Worm (Caenorhabditis elegans): ENCODE measurements around the gene H03A11.2.

The H03A11.2 gene

DNA sequence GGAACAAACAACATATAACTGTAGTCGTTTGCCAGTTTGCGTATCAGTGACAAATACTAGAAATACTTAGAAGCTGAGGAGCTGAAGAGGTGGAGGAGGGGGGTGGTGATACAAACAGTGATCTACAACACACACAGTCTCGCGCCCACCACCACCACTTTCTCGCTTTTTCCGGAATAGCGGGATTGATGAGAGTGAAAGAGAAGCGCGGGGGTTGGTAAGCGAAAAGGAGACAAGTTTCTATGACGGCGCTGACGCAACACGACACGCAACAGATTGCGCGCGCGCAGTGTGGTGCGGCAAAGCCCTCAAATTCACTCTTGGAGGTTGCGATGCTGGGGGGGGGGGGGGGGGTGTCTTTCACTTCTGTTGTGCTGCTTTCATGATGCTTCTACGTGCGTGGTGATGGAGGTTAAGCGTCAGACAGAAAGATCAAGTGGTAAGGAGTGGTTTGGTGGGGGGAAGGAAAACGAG lies 47.3 kb upstream of the H03A11.2 start, which contains the start of gene kin-20:
kin-20 (minus strand) TSS at position 51 of the 474 bp plus-strand sequence.
- TF ChIP-seq snpc-4 (tag; optimal IDR thresholded peaks at IDR 0.05) (no peak), ceh-39 (tag; optimal IDR thresholded peaks at IDR 0.05) (no peak), blmp-1 (tag; optimal IDR thresholded peaks at IDR 0.05) (peak; percentile 44), elt-1 (tag; optimal IDR thresholded peaks at IDR 0.05; ENCODE audit: borderline replicate concordance, insufficient read depth) (no peak), flh-1 (GFP tag; optimal IDR thresholded peaks at IDR 0.05) (no peak), mls-2 (tag; optimal IDR thresholded peaks at IDR 0.05) (peak; percentile 60), tbx-8 (GFP tag; optimal IDR thresholded peaks at IDR 0.05) (no peak), mep-1 (tag; optimal IDR thresholded peaks at IDR 0.05) (no peak), sptf-1 (tag; optimal IDR thresholded peaks at IDR 0.05) (peak; percentile 61), ces-1 (GFP tag; optimal IDR thresholded peaks at IDR 0.05) (no peak), M03D4.4 (tag; optimal IDR thresholded peaks at IDR 0.05) (peak; percentile 43), lin-13 (tag; optimal IDR thresholded peaks at IDR 0.05) (no peak), unc-120 (tag; optimal IDR thresholded peaks at IDR 0.05; ENCODE audit: poor library complexity, severe bottlenecking) (no peak), sem-2 (GFP tag; optimal IDR thresholded peaks at IDR 0.05) (no peak), nhr-28 (tag; optimal IDR thresholded peaks at IDR 0.05) (no peak), mab-5 (tag; optimal IDR thresholded peaks at IDR 0.05) (no peak), ceh-83 (GFP tag; optimal IDR thresholded peaks at IDR 0.05) (no peak), ceh-43 (GFP tag; optimal IDR thresholded peaks at IDR 0.05) (no peak), cnd-1 (tag; optimal IDR thresholded peaks at IDR 0.05) (peak; percentile 10), nhr-76 (tag; optimal IDR thresholded peaks at IDR 0.05) (no peak), drap-1 (GFP tag; optimal IDR thresholded peaks at IDR 0.05) (no peak), elt-3 (tag; optimal IDR thresholded peaks at IDR 0.05) (no peak), bed-3 (GFP tag; optimal IDR thresholded peaks at IDR 0.05) (no peak), nhr-2 (tag; optimal IDR thresholded peaks at IDR 0.05) (no peak), nhr-12 (tag; optimal IDR thresholded peaks at IDR 0.05) (no peak), lin-32 (GFP tag; optimal IDR thresholded peaks at IDR 0.05) (no peak), unc-62 (GFP tag; optimal IDR thresholded peaks at IDR 0.05) (no peak), ztf-11 (tag; optimal IDR thresholded peaks at IDR 0.05) (no peak), ham-2 (GFP tag; optimal IDR thresholded peaks at IDR 0.05) (peak; percentile 82), unc-39 (tag; optimal IDR thresholded peaks at IDR 0.05) (no peak), lsy-2 (tag; optimal IDR thresholded peaks at IDR 0.05) (no peak), pha-4 (tag; optimal IDR thresholded peaks at IDR 0.05) (no peak), zip-8 (tag; optimal IDR thresholded peaks at IDR 0.05) (peak; percentile 81), nhr-237 (tag; optimal IDR thresholded peaks at IDR 0.05) (peak; percentile 0), hlh-1 (tag; optimal IDR thresholded peaks at IDR 0.05) (no peak)

DNA sequence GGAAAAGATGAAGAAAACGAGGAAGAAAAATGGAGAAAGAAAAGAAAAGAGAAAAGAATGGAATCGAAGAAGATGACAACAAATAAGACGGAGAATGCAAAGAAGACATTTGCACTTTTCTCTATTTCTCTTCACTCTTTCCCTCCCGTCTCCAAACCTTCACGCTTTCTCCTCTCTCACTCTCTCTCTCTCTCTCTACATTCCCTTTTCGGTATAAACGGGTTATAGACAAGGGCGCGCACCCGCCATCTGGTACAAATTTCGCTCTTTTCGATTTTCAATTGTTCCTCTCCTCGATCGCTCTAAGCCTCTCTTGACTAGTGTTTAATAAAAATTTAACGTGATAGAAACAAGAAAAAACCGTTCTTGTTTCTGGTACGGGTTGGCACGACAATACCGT lies 46.3 kb upstream of the H03A11.2 start:
- TF ChIP-seq blmp-1 (tag; optimal IDR thresholded peaks at IDR 0.05) (peak; percentile 96), elt-3 (tag; optimal IDR thresholded peaks at IDR 0.05) (peak; percentile 29), zip-8 (tag; optimal IDR thresholded peaks at IDR 0.05) (no peak), tbx-8 (GFP tag; optimal IDR thresholded peaks at IDR 0.05) (no peak), lin-13 (tag; optimal IDR thresholded peaks at IDR 0.05) (no peak), unc-39 (tag; optimal IDR thresholded peaks at IDR 0.05) (no peak), ham-2 (GFP tag; optimal IDR thresholded peaks at IDR 0.05) (no peak), hlh-1 (tag; optimal IDR thresholded peaks at IDR 0.05) (peak; percentile 5), nhr-12 (tag; optimal IDR thresholded peaks at IDR 0.05) (no peak), ceh-39 (tag; optimal IDR thresholded peaks at IDR 0.05) (no peak), unc-62 (GFP tag; optimal IDR thresholded peaks at IDR 0.05) (peak; percentile 80), mls-2 (tag; optimal IDR thresholded peaks at IDR 0.05) (no peak), sptf-1 (tag; optimal IDR thresholded peaks at IDR 0.05) (no peak), ceh-43 (GFP tag; optimal IDR thresholded peaks at IDR 0.05) (no peak), pha-4 (tag; optimal IDR thresholded peaks at IDR 0.05) (peak; percentile 60), nhr-76 (tag; optimal IDR thresholded peaks at IDR 0.05) (no peak), nhr-2 (tag; optimal IDR thresholded peaks at IDR 0.05) (no peak), nhr-237 (tag; optimal IDR thresholded peaks at IDR 0.05) (peak; percentile 78), ztf-11 (tag; optimal IDR thresholded peaks at IDR 0.05) (no peak), cnd-1 (tag; optimal IDR thresholded peaks at IDR 0.05) (peak; percentile 50), lin-32 (GFP tag; optimal IDR thresholded peaks at IDR 0.05) (no peak), snpc-4 (tag; optimal IDR thresholded peaks at IDR 0.05) (no peak), unc-120 (tag; optimal IDR thresholded peaks at IDR 0.05; ENCODE audit: poor library complexity, severe bottlenecking) (peak; percentile 82), nhr-28 (tag; optimal IDR thresholded peaks at IDR 0.05) (no peak), sem-2 (GFP tag; optimal IDR thresholded peaks at IDR 0.05) (no peak), bed-3 (GFP tag; optimal IDR thresholded peaks at IDR 0.05) (no peak), ces-1 (GFP tag; optimal IDR thresholded peaks at IDR 0.05) (peak; percentile 100), ceh-83 (GFP tag; optimal IDR thresholded peaks at IDR 0.05) (no peak), flh-1 (GFP tag; optimal IDR thresholded peaks at IDR 0.05) (no peak), elt-1 (tag; optimal IDR thresholded peaks at IDR 0.05; ENCODE audit: borderline replicate concordance, insufficient read depth) (no peak), M03D4.4 (tag; optimal IDR thresholded peaks at IDR 0.05) (no peak), mep-1 (tag; optimal IDR thresholded peaks at IDR 0.05) (peak; percentile 73), drap-1 (GFP tag; optimal IDR thresholded peaks at IDR 0.05) (no peak), lsy-2 (tag; optimal IDR thresholded peaks at IDR 0.05) (peak; percentile 59), mab-5 (tag; optimal IDR thresholded peaks at IDR 0.05) (no peak)
